Worm (Caenorhabditis elegans) whole organism, L4 larva: Measurements from ENCODE around the gene Y56A3A.41.

Experiments used
- F26F4.8 ChIP-seq: fragments of 200-800 bp; sonication (Bioruptor generic); conservative IDR thresholded peaks from 2 replicates; pipeline ENCODE4 v1.3.6; 2022; ENCODE audit warnings: missing genetic modification characterization, missing compliant biosample characterization
- F37D6.2 ChIP-seq: sonication (generic microtip); optimal IDR thresholded peaks from 2 replicates; lab custom pipeline; 2016; ENCODE audit warnings: mild to moderate bottlenecking, missing genetic modification characterization, missing compliant biosample characterization
- F44E2.7 ChIP-seq: fragments of 200-800 bp; sonication (Bioruptor generic); IDR thresholded peaks from 2 replicates; pipeline ENCODE4 v2.1.2; 2022; ENCODE audit warnings: missing genetic modification characterization, missing compliant biosample characterization
- F49E8.2 ChIP-seq: sonication (generic microtip); optimal IDR thresholded peaks from 2 replicates; lab custom pipeline; 2016; ENCODE audit warnings: missing compliant biosample characterization, mild to moderate bottlenecking, missing genetic modification characterization, borderline replicate concordance
- R02D3.7 ChIP-seq: fragments of 150-350 bp; sonication (generic microtip); optimal IDR thresholded peaks from 3 replicates; lab custom pipeline; 2014; ENCODE audit warnings: missing biosample characterization, missing genetic modification characterization
- T20F7.1 ChIP-seq: fragments of 200-800 bp; sonication (Bioruptor generic); optimal IDR thresholded peaks from 2 replicates; lab custom pipeline; 2018; ENCODE audit warnings: mild to moderate bottlenecking, missing genetic modification characterization, missing compliant biosample characterization
- Y105C5A.15 ChIP-seq: fragments of 200-800 bp; sonication (Bioruptor generic); IDR thresholded peaks from 2 replicates; pipeline ENCODE4 v1.3.6; 2022; ENCODE audit warnings: missing genetic modification characterization, missing compliant biosample characterization
- Y48G9A.11 ChIP-seq: fragments of 200-800 bp; sonication (Bioruptor generic); IDR thresholded peaks from 2 replicates; pipeline ENCODE4 v1.3.6; 2022; ENCODE audit warnings: missing genetic modification reagents, missing genetic modification characterization, missing compliant biosample characterization
- ZK337.2 ChIP-seq: fragments of 200-800 bp; sonication (Bioruptor generic); IDR thresholded peaks from 2 replicates; pipeline ENCODE4 v1.3.6; 2022; ENCODE audit warnings: missing genetic modification reagents, missing genetic modification characterization, missing compliant biosample characterization
- aha-1 ChIP-seq: fragments of 150-350 bp; peaks from one replicate; lab custom pipeline; 2014; ENCODE audit warnings: missing biosample characterization, missing genetic modification characterization
- arid-1 ChIP-seq: fragments of 200-800 bp; sonication (Bioruptor generic); conservative IDR thresholded peaks from 2 replicates; pipeline ENCODE4 v1.3.6; 2022; ENCODE audit warnings: missing genetic modification reagents, missing genetic modification characterization, missing compliant biosample characterization
- attf-4 ChIP-seq: sonication (generic microtip); optimal IDR thresholded peaks from 3 replicates; lab custom pipeline; 2017; ENCODE audit warnings: missing biosample characterization, missing genetic modification characterization
- ceh-20 ChIP-seq: fragments of 200-800 bp; sonication (Bioruptor generic); IDR thresholded peaks from 2 replicates; pipeline ENCODE4 v1.3.6; 2022; ENCODE audit warnings: missing genetic modification reagents, missing genetic modification characterization, missing compliant biosample characterization
- ceh-32 ChIP-seq: sonication (generic microtip); optimal IDR thresholded peaks from 2 replicates; lab custom pipeline; 2016; ENCODE audit warnings: mild to moderate bottlenecking, missing genetic modification characterization, missing compliant biosample characterization; ENCODE audit not compliant: poor library complexity
- ces-1 ChIP-seq: fragments of 150-350 bp; sonication (generic microtip); optimal IDR thresholded peaks from 4 replicates; lab custom pipeline; 2014; ENCODE audit warnings: missing biosample characterization, missing genetic modification reagents, missing genetic modification characterization
- ctbp-1 ChIP-seq: fragments of 200-800 bp; sonication (Bioruptor generic); IDR thresholded peaks from 2 replicates; pipeline ENCODE4 v1.3.6; 2022; ENCODE audit warnings: missing genetic modification reagents, missing genetic modification characterization, missing compliant biosample characterization
- dmd-6 ChIP-seq: fragments of 200-800 bp; sonication (Bioruptor generic); IDR thresholded peaks from 2 replicates; pipeline ENCODE4 v1.3.6; 2022; ENCODE audit warnings: missing genetic modification reagents, missing genetic modification characterization, missing compliant biosample characterization
- dmd-8 ChIP-seq: fragments of 200-800 bp; sonication (Bioruptor generic); IDR thresholded peaks from 2 replicates; pipeline ENCODE4 v1.3.6; 2022; ENCODE audit warnings: missing genetic modification characterization, missing compliant biosample characterization
- dpl-1 ChIP-seq: fragments of 150-350 bp; optimal IDR thresholded peaks from 2 replicates; lab custom pipeline; 2014; ENCODE audit warnings: missing biosample characterization, missing genetic modification reagents, missing genetic modification characterization
- duxl-1 ChIP-seq: sonication (generic microtip); optimal IDR thresholded peaks from 2 replicates; lab custom pipeline; 2016; ENCODE audit warnings: mild to moderate bottlenecking, missing genetic modification characterization, moderate library complexity, missing compliant biosample characterization; ENCODE audit not compliant: poor library complexity
- egl-43 ChIP-seq: fragments of 200-800 bp; sonication (Bioruptor generic); IDR thresholded peaks from 2 replicates; pipeline ENCODE4 v1.3.6; 2022; ENCODE audit warnings: missing genetic modification reagents, missing genetic modification characterization, missing compliant biosample characterization
- fos-1 ChIP-seq: fragments of 150-350 bp; optimal IDR thresholded peaks from 2 replicates; lab custom pipeline; 2014; ENCODE audit warnings: missing biosample characterization, missing genetic modification characterization
- lin-1 ChIP-seq: fragments of 200-800 bp; sonication (Bioruptor generic); IDR thresholded peaks from 2 replicates; pipeline ENCODE4 v1.3.6; 2022; ENCODE audit warnings: missing genetic modification reagents, missing genetic modification characterization, missing compliant biosample characterization
- lin-13 ChIP-seq: fragments of 150-350 bp; optimal IDR thresholded peaks from 2 replicates; lab custom pipeline; 2014; ENCODE audit warnings: missing biosample characterization, missing genetic modification reagents, missing genetic modification characterization
- lin-29 ChIP-seq: fragments of 200-800 bp; sonication (Bioruptor generic); IDR thresholded peaks from 2 replicates; pipeline ENCODE4 v1.3.6; 2022; ENCODE audit warnings: missing genetic modification reagents, missing genetic modification characterization, missing compliant biosample characterization
- lir-3 ChIP-seq: sonication (generic microtip); optimal IDR thresholded peaks from 2 replicates; lab custom pipeline; 2016; ENCODE audit warnings: mild to moderate bottlenecking, missing genetic modification characterization, missing compliant biosample characterization
- lsy-2 ChIP-seq, 2 experiments: fragments of 150-350 bp in 1 of 2; sonication (generic microtip) in 1 of 2; optimal IDR thresholded peaks; 2 replicates each; lab custom pipeline; 2014 to 2017; ENCODE audit warnings: missing biosample characterization in 2 of 2, missing genetic modification characterization in 2 of 2
- madf-9 ChIP-seq: fragments of 200-800 bp; sonication (Bioruptor generic); conservative IDR thresholded peaks from 2 replicates; pipeline ENCODE4 v1.3.6; 2022; ENCODE audit warnings: missing genetic modification reagents, missing genetic modification characterization, missing compliant biosample characterization
- mdl-1 ChIP-seq, 2 experiments: fragments of 150-350 bp in 1 of 2; sonication (generic microtip) in 1 of 2; optimal IDR thresholded peaks; 2 replicates each; lab custom pipeline; 2014 to 2017; ENCODE audit warnings: missing biosample characterization in 2 of 2, missing genetic modification characterization in 2 of 2
- mdt-29 ChIP-seq: fragments of 200-800 bp; sonication (Bioruptor generic); IDR thresholded peaks from 2 replicates; pipeline ENCODE4 v1.3.6; 2022; ENCODE audit warnings: missing genetic modification reagents, missing genetic modification characterization, missing compliant biosample characterization
- mep-1 ChIP-seq: fragments of 150-350 bp; sonication (generic microtip); optimal IDR thresholded peaks from 3 replicates; lab custom pipeline; 2014; ENCODE audit warnings: missing biosample characterization, missing genetic modification characterization
- mes-2 ChIP-seq: sonication (generic microtip); optimal IDR thresholded peaks from 2 replicates; lab custom pipeline; 2016; ENCODE audit warnings: missing genotype, mild to moderate bottlenecking, missing genetic modification characterization, missing compliant biosample characterization; ENCODE audit not compliant: poor library complexity, severe bottlenecking
- mxl-2 ChIP-seq: fragments of 200-800 bp; sonication (Bioruptor generic); conservative IDR thresholded peaks from 2 replicates; pipeline ENCODE4 v1.3.6; 2022; ENCODE audit warnings: missing genetic modification reagents, missing genetic modification characterization, missing compliant biosample characterization
- nhr-11 ChIP-seq: fragments of 150-350 bp; optimal IDR thresholded peaks from 2 replicates; lab custom pipeline; 2014; ENCODE audit warnings: missing biosample characterization, missing genetic modification characterization
- nhr-111 ChIP-seq: fragments of 200-800 bp; sonication (Bioruptor generic); optimal IDR thresholded peaks from 2 replicates; lab custom pipeline; 2018; ENCODE audit warnings: mild to moderate bottlenecking, missing genetic modification characterization, missing compliant biosample characterization
- nhr-41 ChIP-seq: fragments of 200-800 bp; sonication (Bioruptor generic); IDR thresholded peaks from 2 replicates; pipeline ENCODE4 v1.3.6; 2022; ENCODE audit warnings: missing genetic modification reagents, missing genetic modification characterization, missing compliant biosample characterization
- nhr-76 ChIP-seq: fragments of 150-350 bp; optimal IDR thresholded peaks from 2 replicates; lab custom pipeline; 2014; ENCODE audit warnings: missing biosample characterization, missing genetic modification characterization
- sdz-12 ChIP-seq: fragments of 200-800 bp; sonication (Bioruptor generic); optimal IDR thresholded peaks from 2 replicates; lab custom pipeline; 2018; ENCODE audit warnings: mild to moderate bottlenecking, missing genetic modification characterization, missing compliant biosample characterization
- set-16 ChIP-seq: fragments of 200-800 bp; sonication (Bioruptor generic); IDR thresholded peaks from 2 replicates; pipeline ENCODE4 v1.3.6; 2022; ENCODE audit warnings: missing genetic modification reagents, missing genetic modification characterization, missing compliant biosample characterization
- skn-1 ChIP-seq: fragments of 150-350 bp; optimal IDR thresholded peaks from 2 replicates; lab custom pipeline; 2014; ENCODE audit warnings: missing biosample characterization, missing genetic modification characterization
- snpc-1.2 ChIP-seq: fragments of 200-800 bp; sonication (Bioruptor generic); IDR thresholded peaks from 2 replicates; pipeline ENCODE4 v1.3.6; 2022; ENCODE audit warnings: missing genetic modification reagents, missing genetic modification characterization, missing compliant biosample characterization
- tra-1 ChIP-seq: fragments of 200-800 bp; sonication (Bioruptor generic); IDR thresholded peaks from 2 replicates; pipeline ENCODE4 v1.3.6; 2022; ENCODE audit warnings: missing genetic modification reagents, missing genetic modification characterization, missing compliant biosample characterization
- unc-39 ChIP-seq: sonication (generic microtip); optimal IDR thresholded peaks from 2 replicates; lab custom pipeline; 2017; ENCODE audit warnings: missing biosample characterization, missing genetic modification characterization
- unc-62 ChIP-seq, 3 experiments: fragments of 150-350 bp in 1 of 3; sonication (generic microtip); optimal IDR thresholded peaks in 2 of 3; peaks in 1 of 3; 1 replicate in 1 of 3; 2 replicates in 2 of 3; lab custom pipeline; 2014 to 2017; ENCODE audit warnings: missing biosample characterization in 3 of 3, missing genetic modification characterization in 3 of 3, missing genetic modification reagents in 3 of 3, missing genotype in 1 of 3
- vab-7 ChIP-seq: fragments of 200-800 bp; sonication (Bioruptor generic); IDR thresholded peaks from 2 replicates; pipeline ENCODE4 v1.3.6; 2022; ENCODE audit warnings: missing genetic modification reagents, missing genetic modification characterization, missing compliant biosample characterization

The Y56A3A.41 gene

DNA sequence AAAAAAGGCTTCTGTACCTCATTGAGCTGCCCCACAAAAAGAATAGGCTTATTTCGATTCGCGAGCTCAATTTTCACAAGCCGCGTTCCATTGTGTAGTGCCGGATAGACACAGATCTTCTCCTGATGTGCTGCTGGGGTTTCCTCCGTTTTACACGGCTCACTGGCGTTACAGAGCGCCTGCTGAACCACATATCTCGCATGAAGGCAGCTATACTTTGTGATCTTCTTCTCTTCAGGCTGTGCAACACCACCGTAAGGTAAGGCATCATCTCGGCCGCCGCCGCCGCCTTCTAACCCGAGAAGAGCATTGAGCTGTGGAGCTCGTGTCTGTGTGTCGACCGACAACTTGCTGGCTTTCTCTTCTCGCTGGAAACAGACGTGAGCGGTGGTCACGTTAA, 39.3 kb downstream of the Y56A3A.41 start:
- TF ChIP-seq set-16 (GFP tag; lab: Robert Waterston, UW), result peak; percentile 48
- peak in 1 of 2 experiments; percentile 73 for TF ChIP-seq unc-62 (GFP tag; optimal IDR thresholded peaks at IDR 0.05 in 1 of 2; lab: Kevin White, UChicago)
- TF ChIP-seq unc-62 (tag; optimal IDR thresholded peaks at IDR 0.05; lab: Kevin White, UChicago), result no peak
- TF ChIP-seq unc-39, result no peak

DNA sequence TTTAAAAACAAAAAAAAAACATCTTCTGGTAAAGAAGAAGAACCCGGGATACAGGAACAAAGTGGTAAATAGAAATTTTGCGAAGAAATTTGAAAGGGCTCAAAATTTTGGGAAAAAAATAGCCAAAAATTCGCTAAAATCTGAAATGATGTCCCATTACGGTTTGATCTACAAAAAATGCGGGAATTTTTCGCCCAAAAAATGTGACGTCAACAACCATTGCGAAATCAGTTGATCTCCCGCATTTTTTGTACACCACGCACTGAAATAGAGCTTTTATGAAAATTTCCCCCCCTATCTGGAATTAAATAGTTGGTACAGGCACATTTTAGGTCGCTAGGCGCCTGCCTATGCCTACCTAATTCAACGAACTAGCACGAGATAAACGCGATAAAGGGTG, 43.2 kb downstream of the Y56A3A.41 start:
- TF ChIP-seq lsy-2 (tag; optimal IDR thresholded peaks at IDR 0.05; lab: Kevin White, UChicago) (no peak), aha-1 (tag; lab: Kevin White, UChicago) (peak; percentile 68), mxl-2 (GFP tag; lab: Robert Waterston, UW) (0 out of 2 replicates have a peak, but pooled peaks have one; percentile 10), ces-1 (GFP tag; lab: Kevin White, UChicago) (no peak), nhr-41 (GFP tag; lab: Robert Waterston, UW) (no peak), lin-29 (GFP tag; lab: Robert Waterston, UW) (no peak), lin-1 (GFP tag; lab: Robert Waterston, UW) (no peak)

DNA sequence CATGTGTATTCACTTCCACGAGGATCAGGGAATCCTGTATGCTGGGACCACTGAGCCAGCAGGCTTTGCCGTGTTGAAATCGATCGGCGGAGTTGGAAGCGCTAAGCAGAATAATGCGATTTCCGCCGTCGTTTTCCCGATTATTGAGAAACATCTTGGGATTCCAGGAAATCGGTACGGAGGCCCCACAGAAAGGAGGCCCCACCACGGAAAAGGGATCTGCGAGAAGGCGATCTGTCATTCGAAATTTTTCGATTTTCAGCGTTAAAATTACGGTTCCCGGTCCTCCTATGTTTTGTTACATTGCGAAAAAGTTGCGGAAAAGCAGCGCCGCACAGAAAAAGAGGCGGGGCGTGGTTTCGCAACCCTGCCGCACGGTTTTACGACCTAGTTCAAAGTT, 44.5 kb downstream of the Y56A3A.41 start:
- TF ChIP-seq set-16 (GFP tag; lab: Robert Waterston, UW) (0 out of 2 replicates have a peak, but pooled peaks have one; percentile 19), lin-13 (GFP tag; lab: Kevin White, UChicago) (no peak), vab-7 (GFP tag; lab: Robert Waterston, UW) (0 out of 2 replicates have a peak, but pooled peaks have one; percentile 16), ceh-32 (no peak), mes-2 (peak; percentile 47), snpc-1.2 (no peak), fos-1 (tag; lab: Kevin White, UChicago) (no peak), mdl-1 (tag; optimal IDR thresholded peaks at IDR 0.05; lab: Kevin White, UChicago) (no peak), F44E2.7 (GFP tag; lab: Robert Waterston, UW) (no peak), dmd-6 (GFP tag; lab: Robert Waterston, UW) (0 out of 2 replicates have a peak, but pooled peaks have one; percentile 5)

DNA sequence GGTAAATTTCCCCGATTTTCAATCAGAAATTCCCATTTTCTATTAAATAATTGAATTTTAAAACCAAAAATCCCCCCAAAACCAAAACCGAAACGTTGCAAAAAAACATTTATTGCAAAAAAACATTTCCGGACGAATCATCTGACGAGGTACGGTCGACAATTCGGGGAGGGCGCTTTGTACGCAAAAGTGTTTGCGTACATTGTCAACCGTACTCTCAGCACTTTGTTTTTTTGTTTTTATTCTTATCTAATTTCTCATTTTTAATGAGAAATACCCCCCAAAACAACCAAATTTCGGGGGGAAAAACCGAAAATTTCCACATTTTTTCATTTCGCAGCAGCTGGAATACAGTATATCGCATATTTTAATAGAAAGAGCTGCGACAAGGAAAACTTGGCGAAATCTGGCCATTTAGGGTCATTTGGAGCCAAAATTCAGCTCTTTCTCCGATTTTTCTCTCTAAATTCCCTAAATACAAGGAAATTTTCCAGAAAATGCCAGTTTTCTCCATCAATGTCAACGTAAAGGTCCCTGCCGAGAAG, 45.1 kb downstream of the Y56A3A.41 start, which contains the start of gene mif-1:
mif-1 (plus strand) TSS at position 495 of the 545 bp plus-strand sequence.
- TF ChIP-seq nhr-11 (tag; lab: Kevin White, UChicago) (no peak), lir-3 (tag; lab: Kevin White, UChicago) (no peak), R02D3.7 (no peak), ZK337.2 (GFP tag; lab: Robert Waterston, UW) (no peak), Y105C5A.15 (GFP tag; lab: Robert Waterston, UW) (no peak), F26F4.8 (GFP tag; lab: Robert Waterston, UW) (no peak), lin-13 (GFP tag; lab: Kevin White, UChicago) (no peak), nhr-41 (GFP tag; lab: Robert Waterston, UW) (no peak), attf-4 (tag; lab: Kevin White, UChicago) (no peak), mdt-29 (GFP tag; lab: Robert Waterston, UW) (no peak), arid-1 (GFP tag; lab: Robert Waterston, UW) (no peak), ceh-20 (GFP tag; lab: Robert Waterston, UW) (no peak), F37D6.2 (tag; lab: Kevin White, UChicago) (no peak), dmd-8 (GFP tag; lab: Robert Waterston, UW) (no peak), duxl-1 (tag; lab: Kevin White, UChicago) (no peak), nhr-111 (no peak), tra-1 (GFP tag; lab: Robert Waterston, UW) (no peak), skn-1 (no peak), egl-43 (no peak), mes-2 (peak; percentile 45), dpl-1 (peak; percentile 51), sdz-12 (GFP tag; lab: Kevin White, UChicago) (no peak), ctbp-1 (no peak), mep-1 (tag; lab: Kevin White, UChicago) (peak; percentile 26), madf-9 (GFP tag; lab: Robert Waterston, UW) (no peak), Y48G9A.11 (no peak), nhr-76 (tag; lab: Kevin White, UChicago) (no peak), T20F7.1 (GFP tag; lab: Kevin White, UChicago) (no peak), F49E8.2 (tag; lab: Kevin White, UChicago) (no peak)
